Fruit fly (Drosophila melanogaster) whole organism, adult: ENCODE data around the gene per.

ENCODE experiments used
- CG1620 ChIP-seq: fragments of 200-800 bp; sonication (Bioruptor generic); optimal IDR thresholded peaks from 2 replicates; lab custom pipeline; 2016; ENCODE audit warnings: missing biosample characterization, missing genetic modification characterization
- toe ChIP-seq: fragments of 200-800 bp; sonication (Bioruptor generic); optimal IDR thresholded peaks from 2 replicates; lab custom pipeline; 2016; ENCODE audit warnings: missing biosample characterization, missing genetic modification characterization

DNA sequence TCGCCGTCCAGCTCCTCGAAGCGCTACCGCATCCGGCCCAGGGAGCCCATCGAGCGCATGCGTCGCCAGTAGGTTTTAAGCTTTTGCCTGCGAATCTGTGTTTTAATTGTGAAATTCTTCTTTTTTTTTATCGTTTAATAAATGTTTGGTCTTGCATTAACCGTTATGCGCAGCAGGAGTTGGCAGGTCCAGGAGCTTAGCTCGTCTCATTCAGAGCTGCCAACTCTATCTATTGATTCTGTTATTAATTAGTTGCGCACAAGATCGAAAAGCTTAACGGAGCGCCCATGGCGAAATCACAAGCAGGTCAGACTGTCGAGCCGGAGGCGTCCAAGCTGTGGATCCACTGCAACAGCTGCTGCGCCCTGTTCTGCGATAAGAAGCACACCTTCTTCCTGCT, 41.0 kb downstream of the per start, which contains the start of gene vilya:
- TF ChIP-seq toe (GFP tag; lab: Kevin White, UChicago), result no peak
- TF ChIP-seq CG1620 (GFP tag; lab: Kevin White, UChicago), result no peak
